Worm (Caenorhabditis elegans) whole organism, L2 larva: ENCODE data around the gene fbxa-64.

Experiments
- C34F6.9 ChIP-seq: fragments of 150-350 bp; optimal IDR thresholded peaks from 2 replicates; lab custom pipeline; 2014; ENCODE audit warnings: missing biosample characterization, missing genetic modification characterization
- F13H6.1 ChIP-seq: sonication (generic microtip); optimal IDR thresholded peaks from 2 replicates; lab custom pipeline; 2016; ENCODE audit warnings: missing genetic modification characterization, missing compliant biosample characterization
- R02D3.7 ChIP-seq: fragments of 150-350 bp; optimal IDR thresholded peaks from 2 replicates; lab custom pipeline; 2014; ENCODE audit warnings: missing biosample characterization, missing genetic modification characterization
- Y55F3AM.14 ChIP-seq: fragments of 200-800 bp; sonication (Bioruptor generic); optimal IDR thresholded peaks from 2 replicates; lab custom pipeline; 2018; ENCODE audit warnings: mild to moderate bottlenecking, missing genetic modification characterization, missing compliant biosample characterization
- ZK546.5 ChIP-seq: sonication (generic microtip); optimal IDR thresholded peaks from 2 replicates; lab custom pipeline; 2017; ENCODE audit warnings: missing biosample characterization, missing genetic modification characterization
- alr-1 ChIP-seq: fragments of 150-350 bp; optimal IDR thresholded peaks from 2 replicates; lab custom pipeline; 2014; ENCODE audit warnings: missing biosample characterization, missing genetic modification characterization
- aly-2 ChIP-seq: fragments of 150-350 bp; optimal IDR thresholded peaks from 2 replicates; lab custom pipeline; 2014; ENCODE audit warnings: missing biosample characterization, missing genetic modification characterization
- ama-1 ChIP-seq: fragments of 150-350 bp; optimal IDR thresholded peaks from 2 replicates; lab custom pipeline; 2018; ENCODE audit warnings: inconsistent platforms
- blmp-1 ChIP-seq: sonication (generic microtip); optimal IDR thresholded peaks from 2 replicates; lab custom pipeline; 2017; ENCODE audit warnings: missing genetic modification characterization, mild to moderate bottlenecking, missing compliant biosample characterization, antibody characterized with exemption, moderate library complexity; ENCODE audit not compliant: insufficient read depth
- ceh-16 ChIP-seq: fragments of 150-350 bp; optimal IDR thresholded peaks from 2 replicates; lab custom pipeline; 2014; ENCODE audit warnings: missing biosample characterization, missing genetic modification characterization
- ceh-82 ChIP-seq: fragments of 150-350 bp; optimal IDR thresholded peaks from 2 replicates; lab custom pipeline; 2014; ENCODE audit warnings: missing biosample characterization, missing genetic modification characterization
- crh-2 ChIP-seq: sonication (generic microtip); optimal IDR thresholded peaks from 2 replicates; lab custom pipeline; 2017; ENCODE audit warnings: missing biosample characterization, missing genetic modification characterization
- dmd-4 ChIP-seq: sonication (generic microtip); optimal IDR thresholded peaks from 2 replicates; lab custom pipeline; 2017; ENCODE audit warnings: missing biosample characterization, missing genetic modification characterization
- egl-27 ChIP-seq: sonication (generic microtip); optimal IDR thresholded peaks from 3 replicates; lab custom pipeline; 2017; ENCODE audit warnings: missing biosample characterization, missing genetic modification reagents, missing genetic modification characterization
- elt-1 ChIP-seq: fragments of 150-350 bp; optimal IDR thresholded peaks from 2 replicates; lab custom pipeline; 2014; ENCODE audit warnings: missing biosample characterization, missing genetic modification characterization
- elt-3 ChIP-seq: sonication (generic microtip); optimal IDR thresholded peaks from 2 replicates; lab custom pipeline; 2017; ENCODE audit warnings: missing biosample characterization, missing genetic modification characterization
- fos-1 ChIP-seq: fragments of 150-350 bp; optimal IDR thresholded peaks from 2 replicates; lab custom pipeline; 2014; ENCODE audit warnings: missing biosample characterization, missing genetic modification characterization
- gmeb-1 ChIP-seq: fragments of 150-350 bp; optimal IDR thresholded peaks from 2 replicates; lab custom pipeline; 2014; ENCODE audit warnings: missing biosample characterization, missing genetic modification characterization
- lin-11 ChIP-seq: fragments of 150-350 bp; sonication (generic microtip); optimal IDR thresholded peaks from 2 replicates; lab custom pipeline; 2014; ENCODE audit warnings: missing biosample characterization, missing genetic modification characterization, inconsistent platforms, mixed read lengths
- lin-13 ChIP-seq: fragments of 150-350 bp; optimal IDR thresholded peaks from 2 replicates; lab custom pipeline; 2014; ENCODE audit warnings: missing biosample characterization, missing genetic modification reagents, missing genetic modification characterization
- lin-39 ChIP-seq: fragments of 150-350 bp; optimal IDR thresholded peaks from 2 replicates; lab custom pipeline; 2014; ENCODE audit warnings: missing biosample characterization, missing genetic modification reagents, missing genetic modification characterization
- lsy-2 ChIP-seq, 2 experiments: fragments of 150-350 bp in 1 of 2; sonication (generic microtip) in 1 of 2; optimal IDR thresholded peaks; 2 replicates each; lab custom pipeline; 2014 to 2017; ENCODE audit warnings: missing biosample characterization in 2 of 2, missing genetic modification characterization in 2 of 2
- mab-5 ChIP-seq: fragments of 150-350 bp; optimal IDR thresholded peaks from 2 replicates; lab custom pipeline; 2014; ENCODE audit warnings: missing biosample characterization, missing genetic modification characterization
- mbf-1 ChIP-seq: sonication (generic microtip); optimal IDR thresholded peaks from 2 replicates; lab custom pipeline; 2017; ENCODE audit warnings: missing biosample characterization, missing genetic modification characterization
- mdl-1 ChIP-seq, 2 experiments: fragments of 150-350 bp in 1 of 2; sonication (generic microtip) in 1 of 2; optimal IDR thresholded peaks; 2 replicates each; lab custom pipeline; 2017; ENCODE audit warnings: missing biosample characterization in 2 of 2, missing genetic modification characterization in 2 of 2
- nhr-10 ChIP-seq: sonication (generic microtip); optimal IDR thresholded peaks from 2 replicates; lab custom pipeline; 2017; ENCODE audit warnings: missing biosample characterization, missing genetic modification characterization
- nhr-11 ChIP-seq: fragments of 150-350 bp; optimal IDR thresholded peaks from 2 replicates; lab custom pipeline; 2014; ENCODE audit warnings: missing biosample characterization, missing genetic modification characterization
- nhr-12 ChIP-seq: fragments of 150-350 bp; optimal IDR thresholded peaks from 2 replicates; lab custom pipeline; 2014; ENCODE audit warnings: missing biosample characterization, missing genetic modification characterization
- nhr-129 ChIP-seq: fragments of 150-350 bp; optimal IDR thresholded peaks from 2 replicates; lab custom pipeline; 2014; ENCODE audit warnings: missing biosample characterization, missing genetic modification characterization
- nhr-21 ChIP-seq: fragments of 150-350 bp; optimal IDR thresholded peaks from 2 replicates; lab custom pipeline; 2014; ENCODE audit warnings: missing biosample characterization, missing genetic modification characterization
- nhr-23 ChIP-seq: fragments of 150-350 bp; optimal IDR thresholded peaks from 2 replicates; lab custom pipeline; 2014; ENCODE audit warnings: missing biosample characterization, missing genetic modification reagents, missing genetic modification characterization
- nhr-237 ChIP-seq: fragments of 150-350 bp; optimal IDR thresholded peaks from 2 replicates; lab custom pipeline; 2014; ENCODE audit warnings: missing biosample characterization, missing genetic modification characterization
- nhr-25 ChIP-seq: fragments of 150-350 bp; sonication (generic microtip); optimal IDR thresholded peaks from 3 replicates; lab custom pipeline; 2014; ENCODE audit warnings: missing biosample characterization, missing genetic modification characterization
- nhr-6 ChIP-seq: fragments of 150-350 bp; optimal IDR thresholded peaks from 2 replicates; lab custom pipeline; 2014; ENCODE audit warnings: missing biosample characterization, missing genetic modification characterization
- nhr-77 ChIP-seq: fragments of 150-350 bp; optimal IDR thresholded peaks from 2 replicates; lab custom pipeline; 2014; ENCODE audit warnings: missing biosample characterization, missing genetic modification characterization
- peb-1 ChIP-seq: fragments of 150-350 bp; optimal IDR thresholded peaks from 2 replicates; lab custom pipeline; 2014; ENCODE audit warnings: missing biosample characterization, missing genetic modification characterization
- sem-4 ChIP-seq: fragments of 150-350 bp; optimal IDR thresholded peaks from 2 replicates; lab custom pipeline; 2014; ENCODE audit warnings: missing biosample characterization, missing genetic modification reagents, missing genetic modification characterization
- skn-1 ChIP-seq: sonication (generic microtip); optimal IDR thresholded peaks from 2 replicates; lab custom pipeline; 2017; ENCODE audit warnings: missing biosample characterization, missing genetic modification characterization
- sma-3 ChIP-seq: sonication (generic microtip); optimal IDR thresholded peaks from 2 replicates; lab custom pipeline; 2016; ENCODE audit warnings: missing genetic modification reagents, missing genetic modification characterization, missing compliant biosample characterization
- sma-9 ChIP-seq, 2 experiments: fragments of 150-350 bp in 1 of 2; sonication (generic microtip) in 1 of 2; optimal IDR thresholded peaks; 2 replicates each; lab custom pipeline; 2014 to 2016; ENCODE audit warnings: missing genetic modification characterization in 2 of 2, mild to moderate bottlenecking in 1 of 2, missing biosample characterization in 1 of 2, missing compliant biosample characterization in 1 of 2, missing genetic modification reagents in 1 of 2, moderate library complexity in 1 of 2
- snpc-4 ChIP-seq: fragments of 150-350 bp; optimal IDR thresholded peaks from 2 replicates; lab custom pipeline; 2014; ENCODE audit warnings: missing biosample characterization, missing genetic modification characterization
- unc-39 ChIP-seq: fragments of 150-350 bp; optimal IDR thresholded peaks from 2 replicates; lab custom pipeline; 2014; ENCODE audit warnings: missing biosample characterization, missing genetic modification characterization
- unc-55 ChIP-seq: fragments of 150-350 bp; sonication (generic microtip); optimal IDR thresholded peaks from 3 replicates; lab custom pipeline; 2014; ENCODE audit warnings: missing biosample characterization, missing genetic modification reagents, missing genetic modification characterization
- unc-62 ChIP-seq: fragments of 150-350 bp; optimal IDR thresholded peaks from 2 replicates; lab custom pipeline; 2014; ENCODE audit warnings: missing biosample characterization, missing genetic modification reagents, missing genetic modification characterization
- zag-1 ChIP-seq: fragments of 150-350 bp; optimal IDR thresholded peaks from 2 replicates; lab custom pipeline; 2014; ENCODE audit warnings: missing biosample characterization, missing genetic modification characterization
- ztf-1 ChIP-seq: fragments of 200-800 bp; sonication (Bioruptor generic); conservative IDR thresholded peaks from 2 replicates; pipeline ENCODE4 v1.3.6; 2022; ENCODE audit warnings: missing genetic modification characterization, missing compliant biosample characterization
- ztf-11 ChIP-seq: sonication (generic microtip); optimal IDR thresholded peaks from 2 replicates; lab custom pipeline; 2017; ENCODE audit warnings: missing biosample characterization, missing genetic modification characterization
- ztf-4 ChIP-seq: fragments of 150-350 bp; optimal IDR thresholded peaks from 2 replicates; lab custom pipeline; 2014; ENCODE audit warnings: missing biosample characterization, missing genetic modification characterization

Gene fbxa-64

DNA sequence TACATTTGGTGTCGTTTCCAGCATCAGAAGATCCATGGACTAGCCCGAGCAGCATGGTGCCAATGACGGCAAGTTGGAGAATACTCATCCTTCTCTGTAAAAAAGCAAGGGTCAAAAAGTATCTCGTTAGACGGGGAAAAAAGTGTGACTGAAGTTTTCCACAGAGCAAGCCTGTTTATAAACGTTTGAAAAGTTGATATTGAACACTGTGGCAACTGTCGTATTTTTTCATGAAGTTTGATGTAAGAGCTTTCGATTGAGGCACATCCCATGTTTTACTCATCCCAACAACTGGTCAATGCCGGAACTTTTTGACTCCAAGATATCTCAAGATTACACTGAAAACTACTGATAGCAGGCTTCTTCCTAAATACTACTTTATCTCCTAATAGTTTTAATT is 41.0 kb upstream of the fbxa-64 start, which contains the start of gene F35F10.13:
F35F10.13 (minus strand) TSS at position 101 of the 400 bp plus-strand sequence.
- TF ChIP-seq nhr-21 (no peak), alr-1 (tag; lab: Kevin White, UChicago) (no peak)

DNA sequence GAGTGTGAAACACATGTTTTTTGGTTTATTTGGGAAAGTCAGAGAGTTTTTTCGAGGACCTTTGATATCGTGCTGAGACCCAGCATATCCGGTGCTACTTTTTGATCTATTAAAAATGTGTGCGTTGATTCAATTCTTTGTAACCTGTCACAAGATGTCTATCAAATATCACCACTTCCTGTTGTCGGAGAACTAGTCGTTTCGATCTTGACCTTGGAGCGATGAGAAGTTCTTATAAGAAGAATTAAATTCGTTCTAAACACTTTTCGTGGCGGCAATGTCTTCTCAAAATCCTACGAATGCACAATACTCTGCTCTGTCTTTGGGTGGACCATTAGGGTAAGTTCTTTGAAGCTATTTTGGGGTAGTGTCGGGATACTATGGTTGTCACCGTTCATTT is 38.2 kb upstream of the fbxa-64 start, which contains the start of gene F35F10.1:
F35F10.1 (plus strand) TSS at position 200 of the 400 bp plus-strand sequence.
- TF ChIP-seq blmp-1 (tag; lab: Kevin White, UChicago): no peak
- peak; percentile 70 for TF ChIP-seq sma-9 (GFP tag; optimal IDR thresholded peaks at IDR 0.05; lab: Kevin White, UChicago)
- TF ChIP-seq sma-9 (tag; optimal IDR thresholded peaks at IDR 0.05; lab: Kevin White, UChicago): no peak

DNA sequence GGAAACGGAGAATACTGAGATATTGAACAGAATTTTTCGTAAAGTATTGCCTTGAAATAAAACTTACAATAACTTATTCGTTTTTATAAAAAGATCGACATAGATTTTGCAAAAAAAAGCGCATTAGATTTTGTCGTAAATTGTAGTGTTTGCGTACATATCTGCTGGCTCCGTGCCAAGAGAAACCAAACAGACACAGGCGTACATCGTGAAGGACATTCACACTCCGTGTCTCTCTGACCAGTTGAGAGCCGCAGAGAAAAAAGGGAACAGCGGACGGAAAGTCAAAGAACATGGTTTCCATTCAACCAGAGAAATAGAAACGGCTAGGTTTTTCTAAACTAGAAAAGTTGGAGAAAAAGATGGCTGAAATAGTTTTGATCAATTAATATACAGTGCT is 37.4 kb upstream of the fbxa-64 start, which contains the start of gene arrd-19:
arrd-19 (minus strand) TSS at position 209 of the 400 bp plus-strand sequence.
- TF ChIP-seq peb-1 (no peak), ztf-11 (tag; lab: Kevin White, UChicago) (no peak), ztf-4 (peak; percentile 40), ceh-82 (tag; lab: Kevin White, UChicago) (no peak), ZK546.5 (tag; lab: Kevin White, UChicago) (no peak), mab-5 (tag; lab: Kevin White, UChicago) (no peak), nhr-77 (tag; lab: Kevin White, UChicago) (no peak), Y55F3AM.14 (no peak), nhr-11 (tag; lab: Kevin White, UChicago) (no peak), mdl-1 (tag; optimal IDR thresholded peaks at IDR 0.05; lab: Kevin White, UChicago) (peak; percentile 58 to 65), lsy-2 (tag; optimal IDR thresholded peaks at IDR 0.05; lab: Kevin White, UChicago) (peak; percentile 41 to 88), nhr-12 (no peak), unc-62 (GFP tag; lab: Kevin White, UChicago) (no peak), nhr-21 (peak; percentile 82), sma-3 (GFP tag; lab: Kevin White, UChicago) (peak; percentile 72), C34F6.9 (peak; percentile 91), snpc-4 (tag; lab: Kevin White, UChicago) (peak; percentile 31), lin-39 (tag; lab: Kevin White, UChicago) (no peak), fos-1 (tag; lab: Kevin White, UChicago) (peak; percentile 72), lin-13 (GFP tag; lab: Kevin White, UChicago) (peak; percentile 76), nhr-129 (peak; percentile 80), F13H6.1 (tag; lab: Kevin White, UChicago) (peak; percentile 91), unc-55 (peak; percentile 69), mbf-1 (tag; lab: Kevin White, UChicago) (no peak), lin-11 (peak; percentile 24), R02D3.7 (tag; lab: Kevin White, UChicago) (no peak), sma-9 (GFP tag; optimal IDR thresholded peaks at IDR 0.05; lab: Kevin White, UChicago) (peak; percentile 98), sma-9 (tag; optimal IDR thresholded peaks at IDR 0.05; lab: Kevin White, UChicago) (no peak), zag-1 (tag; lab: Kevin White, UChicago) (peak; percentile 64), alr-1 (tag; lab: Kevin White, UChicago) (no peak), nhr-23 (tag; lab: Kevin White, UChicago) (no peak), crh-2 (tag; lab: Kevin White, UChicago) (peak; percentile 80), blmp-1 (tag; lab: Kevin White, UChicago) (peak; percentile 68), elt-3 (tag; lab: Kevin White, UChicago) (no peak), sem-4 (tag; lab: Kevin White, UChicago) (peak; percentile 64), nhr-10 (tag; lab: Kevin White, UChicago) (no peak), nhr-237 (tag; lab: Kevin White, UChicago) (no peak), skn-1 (tag; lab: Kevin White, UChicago) (no peak), dmd-4 (no peak), gmeb-1 (tag; lab: Kevin White, UChicago) (peak; percentile 47), aly-2 (tag; lab: Kevin White, UChicago) (no peak), egl-27 (tag; lab: Kevin White, UChicago) (peak; percentile 78), unc-39 (tag; lab: Kevin White, UChicago) (no peak), ztf-1 (GFP tag; lab: Robert Waterston, UW) (no peak), ceh-16 (tag; lab: Kevin White, UChicago) (no peak), nhr-25 (tag; lab: Kevin White, UChicago) (peak; percentile 84), ama-1 (lab: Kevin White, UChicago) (no peak), elt-1 (tag; lab: Kevin White, UChicago) (no peak), nhr-6 (tag; lab: Kevin White, UChicago) (peak; percentile 76)
- TF ChIP-seq, all 48 proteins: peak for 22
